Worm (Caenorhabditis elegans) whole organism, L1 larva: ENCODE data around the gene EEED8.15.

Experiments used
- aly-2 ChIP-seq: fragments of 150-350 bp; optimal IDR thresholded peaks from 2 replicates; lab custom pipeline; 2014; ENCODE audit warnings: missing biosample characterization, missing genetic modification characterization
- ama-1 ChIP-seq: fragments of 150-350 bp; optimal IDR thresholded peaks from 2 replicates; lab custom pipeline; 2014
- elt-3 ChIP-seq, 6 experiments: fragments of 150-350 bp in 1 of 6; sonication (generic microtip); optimal IDR thresholded peaks; 2 replicates each; lab custom pipeline; 2017 to 2018; ENCODE audit warnings: missing biosample characterization in 6 of 6, missing genetic modification characterization in 6 of 6, inconsistent platforms in 1 of 6
- fkh-10 ChIP-seq: sonication (generic microtip); optimal IDR thresholded peaks from 2 replicates; lab custom pipeline; 2017; ENCODE audit warnings: missing biosample characterization, missing genetic modification reagents, missing genetic modification characterization
- fkh-4 ChIP-seq: sonication (generic microtip); optimal IDR thresholded peaks from 2 replicates; lab custom pipeline; 2016; ENCODE audit warnings: missing compliant biosample characterization, missing genetic modification characterization, borderline replicate concordance
- nhr-77 ChIP-seq: fragments of 150-350 bp; optimal IDR thresholded peaks from 2 replicates; lab custom pipeline; 2014; ENCODE audit warnings: missing biosample characterization, missing genetic modification characterization
- snpc-4 ChIP-seq: fragments of 150-350 bp; optimal IDR thresholded peaks from 2 replicates; lab custom pipeline; 2014; ENCODE audit warnings: missing biosample characterization, missing genetic modification characterization
- zag-1 ChIP-seq: fragments of 150-350 bp; optimal IDR thresholded peaks from 2 replicates; lab custom pipeline; 2014; ENCODE audit warnings: missing biosample characterization, missing genetic modification characterization

- TF ChIP-seq ama-1 (lab: Kevin White, UChicago) (no peak), elt-3 (tag; optimal IDR thresholded peaks at IDR 0.05; lab: Kevin White, UChicago) (no peak), aly-2 (no peak), nhr-77 (tag; lab: Kevin White, UChicago) (no peak), fkh-10 (GFP tag; lab: Kevin White, UChicago) (no peak), fkh-4 (tag; lab: Kevin White, UChicago) (no peak), zag-1 (tag; lab: Kevin White, UChicago) (no peak), snpc-4 (tag; lab: Kevin White, UChicago) (no peak)
These were observed 34.7 kb upstream of the EEED8.15 start for ce11 chrII:5384282-5384681.
